Fruit fly (Drosophila melanogaster): Measurements from ENCODE around the gene Cyp9f3.

- TF ChIP-seq CG8478 (optimal IDR thresholded peaks at IDR 0.05) (no peak), psq (optimal IDR thresholded peaks at IDR 0.05) (no peak), Dll (optimal IDR thresholded peaks at IDR 0.05) (no peak), pan (optimal IDR thresholded peaks at IDR 0.05) (no peak), EcR (GFP tag; optimal IDR thresholded peaks at IDR 0.05) (no peak), usp (GFP tag; optimal IDR thresholded peaks at IDR 0.05) (no peak)
These were observed 25.9 kb downstream of the Cyp9f3 start, which contains the start of gene GstD3 for dm6 chr3R:12372800-12373199.

Data from whole organism.